Worm (Caenorhabditis elegans): ENCODE data around the gene cln-3.1.

DNA sequence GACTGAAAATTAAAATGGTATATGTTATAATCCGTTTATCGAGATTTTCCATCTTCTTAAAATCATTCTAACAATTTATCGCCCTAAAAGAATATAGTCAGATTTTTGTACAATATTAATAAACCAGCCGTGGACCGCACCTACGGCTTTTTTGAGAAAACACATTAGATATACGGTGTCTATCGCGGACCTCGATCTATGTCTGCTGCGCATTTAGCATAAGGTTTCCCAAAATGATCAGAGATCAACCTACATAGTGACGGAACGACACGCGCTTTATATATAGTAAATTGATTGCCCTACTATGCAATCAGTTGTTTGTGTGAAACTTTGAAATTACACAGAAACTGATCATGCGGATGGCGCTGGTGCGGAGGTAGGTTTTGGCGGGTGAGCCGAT, 27.2 kb upstream of the cln-3.1 start:
- TF ChIP-seq unc-62 (GFP tag; optimal IDR thresholded peaks at IDR 0.05): no peak
- TF ChIP-seq nhr-28 (tag; optimal IDR thresholded peaks at IDR 0.05): no peak
- no peak for TF ChIP-seq ztf-11 (tag; optimal IDR thresholded peaks at IDR 0.05)
- TF ChIP-seq blmp-1 (tag; optimal IDR thresholded peaks at IDR 0.05): no peak
